Fruit fly (Drosophila melanogaster): ENCODE measurements around the gene CG32811.

The CG32811 gene

dm6 chrX:1322214-1322613, 24.0 kb upstream of the CG32811 start, which contains the start of gene DAAM:
Gene DAAM, minus strand, starts transcription at chrX:1322362.
- TF ChIP-seq Gug (GFP tag; IDR thresholded peaks at IDR 0.05) (0 out of 2 replicates have a peak, but pooled peaks have one; percentile 10), Hr38 (GFP tag; optimal IDR thresholded peaks at IDR 0.05) (no peak), CG11762 (GFP tag; optimal IDR thresholded peaks at IDR 0.05; ENCODE audit: insufficient read depth) (no peak), fkh (GFP tag; optimal IDR thresholded peaks at IDR 0.05) (no peak), Met (GFP tag; optimal IDR thresholded peaks at IDR 0.05) (no peak), CG3919 (GFP tag; optimal IDR thresholded peaks at IDR 0.05) (peak; percentile 3), spab (GFP tag; optimal IDR thresholded peaks at IDR 0.05) (no peak), Eip78C (GFP tag) (peak; percentile 64), dsx (GFP tag; optimal IDR thresholded peaks at IDR 0.05; ENCODE audit: poor library complexity, severe bottlenecking) (no peak), CG16779 (tag; optimal IDR thresholded peaks at IDR 0.05) (no peak), Eip75B (GFP tag; optimal IDR thresholded peaks at IDR 0.05) (no peak), CG31627 (GFP tag; optimal IDR thresholded peaks at IDR 0.05) (peak; percentile 23), Eip93F (GFP tag; optimal IDR thresholded peaks at IDR 0.05) (no peak), Hr39 (GFP tag; optimal IDR thresholded peaks at IDR 0.05) (peak; percentile 23), CG11902 (GFP tag; optimal IDR thresholded peaks at IDR 0.05) (no peak), salr (GFP tag; optimal IDR thresholded peaks at IDR 0.05) (peak in 1 of 2 experiments; percentile 18), CG15336 (GFP tag; IDR thresholded peaks at IDR 0.05) (no peak), CG6792 (GFP tag; optimal IDR thresholded peaks at IDR 0.05) (no peak), Sox15 (GFP tag; optimal IDR thresholded peaks at IDR 0.05) (no peak), dac (GFP tag; optimal IDR thresholded peaks at IDR 0.05) (no peak), CG10669 (GFP tag; optimal IDR thresholded peaks at IDR 0.05) (no peak), Smox (GFP tag; optimal IDR thresholded peaks at IDR 0.05) (peak; percentile 7), lz (GFP tag; optimal IDR thresholded peaks at IDR 0.05) (no peak), svp (GFP tag) (no peak), CG6808 (GFP tag; optimal IDR thresholded peaks at IDR 0.05) (peak; percentile 9), vri (GFP tag; optimal IDR thresholded peaks at IDR 0.05) (no peak), Blimp-1 (GFP tag; optimal IDR thresholded peaks at IDR 0.05) (no peak), CG6854 (GFP tag; optimal IDR thresholded peaks at IDR 0.05) (peak; percentile 1), CG4318 (GFP tag; optimal IDR thresholded peaks at IDR 0.05) (no peak), ss (GFP tag; optimal IDR thresholded peaks at IDR 0.05) (no peak), CG8632 (GFP tag; optimal IDR thresholded peaks at IDR 0.05) (no peak), CG6276 (GFP tag; optimal IDR thresholded peaks at IDR 0.05) (no peak), CG9139 (GFP tag; optimal IDR thresholded peaks at IDR 0.05) (no peak), esn (GFP tag; optimal IDR thresholded peaks at IDR 0.05) (no peak), net (GFP tag; optimal IDR thresholded peaks at IDR 0.05) (no peak), Hr4 (GFP tag; optimal IDR thresholded peaks at IDR 0.05) (no peak), CG10631 (GFP tag; optimal IDR thresholded peaks at IDR 0.05) (no peak), CG6163 (GFP tag; IDR thresholded peaks at IDR 0.05) (0 out of 3 replicates have a peak, but pooled peaks have one; percentile 36), CG1621 (tag; optimal IDR thresholded peaks at IDR 0.05) (no peak), eg (GFP tag; IDR thresholded peaks at IDR 0.05) (peak; percentile 42; the same call in 1 of the 3 replicates), OdsH (GFP tag; optimal IDR thresholded peaks at IDR 0.05) (no peak), topi (GFP tag; optimal IDR thresholded peaks at IDR 0.05) (no peak), CG32006 (GFP tag; optimal IDR thresholded peaks at IDR 0.05) (no peak), fd85E (GFP tag; optimal IDR thresholded peaks at IDR 0.05) (no peak), CG7368 (GFP tag; optimal IDR thresholded peaks at IDR 0.05) (no peak), CG11294 (GFP tag; IDR thresholded peaks at IDR 0.05) (no peak), acj6 (GFP tag; optimal IDR thresholded peaks at IDR 0.05) (no peak), Ets96B (tag; optimal IDR thresholded peaks at IDR 0.05) (no peak), achi (GFP tag; optimal IDR thresholded peaks at IDR 0.05) (no peak), CG3032 (tag; optimal IDR thresholded peaks at IDR 0.05) (no peak), CG8319 (GFP tag; optimal IDR thresholded peaks at IDR 0.05) (no peak)
